Fruit fly (Drosophila melanogaster): ENCODE results near the gene Qtzl.

Qtzl gene

dm6 chr2L:12005436-12006396, 10.2 kb downstream of the Qtzl start (continued):
- peak; percentile 13 for TF ChIP-seq Dp (GFP tag; optimal IDR thresholded peaks at IDR 0.05)
- no peak for TF ChIP-seq CG6683 (GFP tag; optimal IDR thresholded peaks at IDR 0.05)
- TF ChIP-seq lab (GFP tag; optimal IDR thresholded peaks at IDR 0.05) = peak; percentile 14
- peak; percentile 47 for TF ChIP-seq CG34376 (GFP tag; optimal IDR thresholded peaks at IDR 0.05)
- TF ChIP-seq Eip74EF (GFP tag; optimal IDR thresholded peaks at IDR 0.05) = no peak
- peak; percentile 40 for TF ChIP-seq CG18599 (GFP tag; optimal IDR thresholded peaks at IDR 0.05)
- TF ChIP-seq sug (tag; optimal IDR thresholded peaks at IDR 0.05) = peak; percentile 90
- TF ChIP-seq HLH54F (GFP tag; optimal IDR thresholded peaks at IDR 0.05) = no peak
- peak; percentile 28 for TF ChIP-seq Lhr (GFP tag; optimal IDR thresholded peaks at IDR 0.05)
- no peak for TF ChIP-seq fru (optimal IDR thresholded peaks at IDR 0.05)
- peak; percentile 95 for TF ChIP-seq kni (GFP tag; optimal IDR thresholded peaks at IDR 0.05)
- no peak for TF ChIP-seq sna (GFP tag; IDR thresholded peaks at IDR 0.05; ENCODE audit: partially characterized antibody)
- no peak for TF ChIP-seq Elba2 (GFP tag; optimal IDR thresholded peaks at IDR 0.05)
- TF ChIP-seq grau (tag; optimal IDR thresholded peaks at IDR 0.05) = no peak
- no peak for TF ChIP-seq dm (GFP tag; optimal IDR thresholded peaks at IDR 0.05)
- TF ChIP-seq sisA (GFP tag; IDR thresholded peaks at IDR 0.05) = no peak
- TF ChIP-seq Rx (GFP tag; IDR thresholded peaks at IDR 0.05) = no peak
- peak; percentile 92 for TF ChIP-seq sqz (GFP tag; optimal IDR thresholded peaks at IDR 0.05)
- no peak for TF ChIP-seq p53 (GFP tag; optimal IDR thresholded peaks at IDR 0.05)
- TF ChIP-seq tgo (GFP tag; IDR thresholded peaks at IDR 0.05) = no peak
- no peak for TF ChIP-seq HmgD (GFP tag; optimal IDR thresholded peaks at IDR 0.05)
- TF ChIP-seq ind (GFP tag; optimal IDR thresholded peaks at IDR 0.05) = no peak
- TF ChIP-seq usp (GFP tag; optimal IDR thresholded peaks at IDR 0.05) = no peak
- TF ChIP-seq bsh (GFP tag; optimal IDR thresholded peaks at IDR 0.05) = no peak
- peak; percentile 81 for TF ChIP-seq Abd-B (GFP tag; optimal IDR thresholded peaks at IDR 0.05)
- no peak for TF ChIP-seq sens-2 (GFP tag; IDR thresholded peaks at IDR 0.05)
- no peak for TF ChIP-seq CG6813 (GFP tag; optimal IDR thresholded peaks at IDR 0.05)
- peak; percentile 10 for TF ChIP-seq Deaf1 (tag; optimal IDR thresholded peaks at IDR 0.05)
- TF ChIP-seq gem (tag; optimal IDR thresholded peaks at IDR 0.05) = no peak
- TF ChIP-seq CG6254 (GFP tag; optimal IDR thresholded peaks at IDR 0.05) = no peak
- TF ChIP-seq HmgZ (tag; optimal IDR thresholded peaks at IDR 0.05) = peak; percentile 51
- peak in 1 of 3 experiments; percentile 40 for TF ChIP-seq Stat92E (GFP tag; optimal IDR thresholded peaks at IDR 0.05)
- TF ChIP-seq HHEX (GFP tag; optimal IDR thresholded peaks at IDR 0.05) = no peak
- TF ChIP-seq Oaz (GFP tag; IDR thresholded peaks at IDR 0.05) = no peak
- TF ChIP-seq inv (GFP tag; IDR thresholded peaks at IDR 0.05; ENCODE audit: partially characterized antibody) = no peak
- peak; percentile 39 for TF ChIP-seq Hmr (GFP tag; optimal IDR thresholded peaks at IDR 0.05)
- peak; percentile 42 for TF ChIP-seq HLHmδ (GFP tag; optimal IDR thresholded peaks at IDR 0.05)
- no peak for TF ChIP-seq vfl (GFP tag; optimal IDR thresholded peaks at IDR 0.05)
- TF ChIP-seq Vsx1 (GFP tag; optimal IDR thresholded peaks at IDR 0.05) = peak; percentile 86
- no peak for TF ChIP-seq CG15514 (GFP tag; optimal IDR thresholded peaks at IDR 0.05)
- peak; percentile 15 for TF ChIP-seq CG1832 (GFP tag; optimal IDR thresholded peaks at IDR 0.05)
- TF ChIP-seq kah (GFP tag; optimal IDR thresholded peaks at IDR 0.05) = peak; percentile 93
- peak; percentile 21 for TF ChIP-seq CG15601 (tag; optimal IDR thresholded peaks at IDR 0.05)
- TF ChIP-seq tna (GFP tag; IDR thresholded peaks at IDR 0.05; ENCODE audit: partially characterized antibody) = no peak
- peak; percentile 100 for TF ChIP-seq CG12769 (tag; optimal IDR thresholded peaks at IDR 0.05)
- TF ChIP-seq pnt (GFP tag; optimal IDR thresholded peaks at IDR 0.05) = no peak
- TF ChIP-seq Blimp-1 (GFP tag; optimal IDR thresholded peaks at IDR 0.05) = peak; percentile 73

Measured in whole organism, embryonic.